Worm (Caenorhabditis elegans): ENCODE data around the gene pals-28.

DNA sequence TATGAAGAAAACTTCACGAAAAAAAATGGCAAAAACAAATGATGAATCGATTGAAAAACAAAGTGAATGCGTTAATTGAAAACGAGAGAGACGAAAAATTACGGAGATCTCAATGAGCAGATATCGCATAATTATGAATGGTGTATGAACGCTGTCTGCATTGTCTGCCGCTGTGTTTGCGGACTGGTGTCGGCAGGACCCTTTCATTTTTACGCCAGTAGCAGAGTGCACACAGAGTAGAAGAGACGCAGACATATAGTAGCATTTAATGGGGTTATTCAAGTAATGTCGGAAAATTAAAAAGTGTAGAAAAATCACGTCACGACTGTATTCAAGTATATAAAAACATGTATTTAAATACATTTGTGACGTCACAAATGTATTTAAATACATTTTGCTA is 3.8 kb upstream of the pals-28 start:
- TF ChIP-seq irx-1 (tag; optimal IDR thresholded peaks at IDR 0.05): no peak
- no peak for TF ChIP-seq nhr-71 (tag; optimal IDR thresholded peaks at IDR 0.05)
- TF ChIP-seq dsc-1 (tag; optimal IDR thresholded peaks at IDR 0.05): no peak
- TF ChIP-seq lin-39 (tag; optimal IDR thresholded peaks at IDR 0.05): no peak
- TF ChIP-seq unc-62 (GFP tag; optimal IDR thresholded peaks at IDR 0.05): no peak
- TF ChIP-seq unc-30 (tag; optimal IDR thresholded peaks at IDR 0.05): no peak
- TF ChIP-seq elt-3 (tag; optimal IDR thresholded peaks at IDR 0.05): no peak

Measured in whole organism, L1 larva.